In genomic region chr3R:15293005-15293877, dm6 we compare ENCODE assay signal across 3 fruit fly cellular contexts.
TF ChIP-seq lines count a peak whose summit lies in the region.

No protein-coding gene starts in this region.

TF ChIP-seq in whole organism, adult, 20 proteins besides CTCF, POLR2A, EP300 and RAD21 (continued from another document):
- TF ChIP-seq toe (GFP tag; optimal IDR thresholded peaks at IDR 0.05; lab: Kevin White, UChicago): no peak

TF ChIP-seq in whole organism, embryonic, 481 proteins besides CTCF, POLR2A, EP300 and RAD21 (continued from another document and continues in another):
- peak; percentile 15 for TF ChIP-seq CG6765 (GFP tag; optimal IDR thresholded peaks at IDR 0.05; lab: Kevin White, UChicago)
- peak; percentile 84 for TF ChIP-seq D19A (tag; optimal IDR thresholded peaks at IDR 0.05; lab: Kevin White, UChicago)
- no peak for TF ChIP-seq CG1647 (GFP tag; optimal IDR thresholded peaks at IDR 0.05; lab: Kevin White, UChicago)
- TF ChIP-seq corto (GFP tag; optimal IDR thresholded peaks at IDR 0.05; lab: Kevin White, UChicago): peak; percentile 4
- peak; percentile 42 for TF ChIP-seq nmo (GFP tag; optimal IDR thresholded peaks at IDR 0.05; lab: Kevin White, UChicago)
- peak; percentile 19 for TF ChIP-seq CG10147 (GFP tag; optimal IDR thresholded peaks at IDR 0.05; lab: Kevin White, UChicago)
- peak; percentile 43 for TF ChIP-seq CG3281 (GFP tag; optimal IDR thresholded peaks at IDR 0.05; lab: Kevin White, UChicago)
- peak; percentile 15 to 45 for TF ChIP-seq Trl (optimal IDR thresholded peaks at IDR 0.05; lab: Kevin White, UChicago)
- TF ChIP-seq Trl (GFP tag; optimal IDR thresholded peaks at IDR 0.05; lab: Kevin White, UChicago): no peak
- TF ChIP-seq ind (GFP tag; optimal IDR thresholded peaks at IDR 0.05; lab: Kevin White, UChicago): peak; percentile 12
- peak; percentile 13 for TF ChIP-seq Dek (tag; optimal IDR thresholded peaks at IDR 0.05; lab: Kevin White, UChicago)
- TF ChIP-seq Fer3 (tag; optimal IDR thresholded peaks at IDR 0.05; lab: Kevin White, UChicago): peak; percentile 3
- peak; percentile 53 for TF ChIP-seq D19B (GFP tag; optimal IDR thresholded peaks at IDR 0.05; lab: Kevin White, UChicago)
- peak in 2 of 3 experiments; percentile 8 to 11 for TF ChIP-seq Stat92E (GFP tag; optimal IDR thresholded peaks at IDR 0.05; lab: Kevin White, UChicago)
- peak; percentile 10 for TF ChIP-seq lbe (GFP tag; optimal IDR thresholded peaks at IDR 0.05; lab: Kevin White, UChicago)
- peak; percentile 6 for TF ChIP-seq CG9727 (GFP tag; optimal IDR thresholded peaks at IDR 0.05; lab: Kevin White, UChicago)
- no peak for TF ChIP-seq sob (GFP tag; IDR thresholded peaks at IDR 0.05; lab: Robert Waterston, UW)
- TF ChIP-seq sd (tag; optimal IDR thresholded peaks at IDR 0.05; lab: Kevin White, UChicago): peak; percentile 82
- TF ChIP-seq pita (GFP tag; optimal IDR thresholded peaks at IDR 0.05; lab: Kevin White, UChicago): no peak
- peak; percentile 39 for TF ChIP-seq bcd (GFP tag; optimal IDR thresholded peaks at IDR 0.05; lab: Kevin White, UChicago)
- no peak for TF ChIP-seq CG14965 (GFP tag; optimal IDR thresholded peaks at IDR 0.05; lab: Kevin White, UChicago; ENCODE audit: borderline replicate concordance)
- TF ChIP-seq CG13296 (GFP tag; optimal IDR thresholded peaks at IDR 0.05; lab: Kevin White, UChicago): no peak
- no peak for TF ChIP-seq Fer2 (tag; optimal IDR thresholded peaks at IDR 0.05; lab: Kevin White, UChicago)
- peak; percentile 70 for TF ChIP-seq nom (GFP tag; optimal IDR thresholded peaks at IDR 0.05; lab: Kevin White, UChicago)
- TF ChIP-seq Drgx (GFP tag; IDR thresholded peaks at IDR 0.05; lab: Robert Waterston, UW): no peak
- TF ChIP-seq Asciz (GFP tag; optimal IDR thresholded peaks at IDR 0.05; lab: Kevin White, UChicago): peak; percentile 38
- TF ChIP-seq fd96Cb (tag; optimal IDR thresholded peaks at IDR 0.05; lab: Kevin White, UChicago): peak; percentile 25
- peak; percentile 29 for TF ChIP-seq Sox100B (GFP tag; optimal IDR thresholded peaks at IDR 0.05; lab: Kevin White, UChicago)
- peak; percentile 4 for TF ChIP-seq Bteb2 (GFP tag; optimal IDR thresholded peaks at IDR 0.05; lab: Kevin White, UChicago)
- TF ChIP-seq Blimp-1 (GFP tag; optimal IDR thresholded peaks at IDR 0.05; lab: Kevin White, UChicago): peak; percentile 23
- TF ChIP-seq phol (tag; optimal IDR thresholded peaks at IDR 0.05; lab: Kevin White, UChicago): peak; percentile 51
- TF ChIP-seq gsb-n (tag; optimal IDR thresholded peaks at IDR 0.05; lab: Kevin White, UChicago): peak; percentile 46
- peak in 1 of 2 experiments; percentile 18 for TF ChIP-seq Hr51 (GFP tag; optimal IDR thresholded peaks at IDR 0.05; lab: Kevin White, UChicago)
- peak; percentile 50 for TF ChIP-seq Sox102F (GFP tag; optimal IDR thresholded peaks at IDR 0.05; lab: Kevin White, UChicago)
- peak; percentile 41 for TF ChIP-seq CG17359 (tag; optimal IDR thresholded peaks at IDR 0.05; lab: Kevin White, UChicago)
- peak; percentile 10 for TF ChIP-seq CG8388 (GFP tag; optimal IDR thresholded peaks at IDR 0.05; lab: Kevin White, UChicago)
- TF ChIP-seq CG7839 (tag; optimal IDR thresholded peaks at IDR 0.05; lab: Kevin White, UChicago): peak; percentile 59
- peak; percentile 25 for TF ChIP-seq pnt (GFP tag; optimal IDR thresholded peaks at IDR 0.05; lab: Kevin White, UChicago)
- peak; percentile 44 for TF ChIP-seq sqz (GFP tag; optimal IDR thresholded peaks at IDR 0.05; lab: Kevin White, UChicago)
- peak; percentile 33 for TF ChIP-seq Meics (GFP tag; optimal IDR thresholded peaks at IDR 0.05; lab: Kevin White, UChicago)
- peak; percentile 58 for TF ChIP-seq gem (tag; optimal IDR thresholded peaks at IDR 0.05; lab: Kevin White, UChicago)
- TF ChIP-seq hkb (optimal IDR thresholded peaks at IDR 0.05; lab: Kevin White, UChicago): no peak
- peak; percentile 20; the same call in 1 of the 2 replicates for TF ChIP-seq hkb (GFP tag; IDR thresholded peaks at IDR 0.05; lab: Robert Waterston, UW)
- no peak for TF ChIP-seq CG15696 (tag; optimal IDR thresholded peaks at IDR 0.05; lab: Kevin White, UChicago)
- peak; percentile 29 for TF ChIP-seq CG13624 (GFP tag; optimal IDR thresholded peaks at IDR 0.05; lab: Kevin White, UChicago)
- TF ChIP-seq Optix (GFP tag; IDR thresholded peaks at IDR 0.05; lab: Robert Waterston, UW): no peak
- TF ChIP-seq Med (GFP tag; lab: Kevin White, UChicago): peak; percentile 81
- TF ChIP-seq Lhr (GFP tag; optimal IDR thresholded peaks at IDR 0.05; lab: Kevin White, UChicago): no peak
- TF ChIP-seq lab (GFP tag; optimal IDR thresholded peaks at IDR 0.05; lab: Kevin White, UChicago): peak; percentile 17
- TF ChIP-seq CG9817 (tag; optimal IDR thresholded peaks at IDR 0.05; lab: Kevin White, UChicago): peak; percentile 5
- no peak for TF ChIP-seq so (GFP tag; IDR thresholded peaks at IDR 0.05; lab: Robert Waterston, UW)
- no peak for TF ChIP-seq CG8290 (GFP tag; optimal IDR thresholded peaks at IDR 0.05; lab: Kevin White, UChicago)
- no peak for TF ChIP-seq CG8290 (tag; optimal IDR thresholded peaks at IDR 0.05; lab: Kevin White, UChicago)
- peak; percentile 77 for TF ChIP-seq sens (GFP tag; lab: Kevin White, UChicago)
- 0 out of 2 replicates have a peak, but pooled peaks have one; percentile 15 for TF ChIP-seq HLH3B (GFP tag; IDR thresholded peaks at IDR 0.05; lab: Robert Waterston, UW)
- TF ChIP-seq zfh2 (GFP tag; optimal IDR thresholded peaks at IDR 0.05; lab: Kevin White, UChicago): peak; percentile 32
- TF ChIP-seq lilli (GFP tag; optimal IDR thresholded peaks at IDR 0.05; lab: Kevin White, UChicago): no peak
- TF ChIP-seq pum (GFP tag; optimal IDR thresholded peaks at IDR 0.05; lab: Kevin White, UChicago): peak; percentile 20
- TF ChIP-seq CG7556 (GFP tag; optimal IDR thresholded peaks at IDR 0.05; lab: Kevin White, UChicago): peak; percentile 26
- peak; percentile 11 for TF ChIP-seq CG4424 (GFP tag; optimal IDR thresholded peaks at IDR 0.05; lab: Kevin White, UChicago)
- TF ChIP-seq psq (GFP tag; optimal IDR thresholded peaks at IDR 0.05; lab: Kevin White, UChicago): peak; percentile 51
- TF ChIP-seq CG34422 (GFP tag; IDR thresholded peaks at IDR 0.05; lab: Robert Waterston, UW): no peak
- TF ChIP-seq HHEX (GFP tag; optimal IDR thresholded peaks at IDR 0.05; lab: Kevin White, UChicago): peak; percentile 7
- TF ChIP-seq cas (GFP tag; IDR thresholded peaks at IDR 0.05; lab: Robert Waterston, UW): no peak
- peak; percentile 17 for TF ChIP-seq CG13424 (tag; optimal IDR thresholded peaks at IDR 0.05; lab: Kevin White, UChicago)
- peak; percentile 1 for TF ChIP-seq CG15269 (tag; optimal IDR thresholded peaks at IDR 0.05; lab: Kevin White, UChicago)

TF ChIP-seq in whole organism, prepupa, 60 proteins besides CTCF, POLR2A, EP300 and RAD21 (continued from another document):
- TF ChIP-seq fd59A (GFP tag; optimal IDR thresholded peaks at IDR 0.05; lab: Kevin White, UChicago): no peak
- no peak for TF ChIP-seq CG32006 (GFP tag; optimal IDR thresholded peaks at IDR 0.05; lab: Kevin White, UChicago)
- peak; percentile 18 for TF ChIP-seq Eip93F (GFP tag; optimal IDR thresholded peaks at IDR 0.05; lab: Kevin White, UChicago)
- TF ChIP-seq Sox14 (GFP tag; optimal IDR thresholded peaks at IDR 0.05; lab: Kevin White, UChicago): no peak
- TF ChIP-seq lz (GFP tag; optimal IDR thresholded peaks at IDR 0.05; lab: Kevin White, UChicago): peak; percentile 60
- peak; percentile 38 for TF ChIP-seq topi (GFP tag; optimal IDR thresholded peaks at IDR 0.05; lab: Kevin White, UChicago)
- TF ChIP-seq CG3032 (tag; optimal IDR thresholded peaks at IDR 0.05; lab: Kevin White, UChicago): no peak
- peak; percentile 33 for TF ChIP-seq CG34406 (GFP tag; optimal IDR thresholded peaks at IDR 0.05; lab: Kevin White, UChicago)
- peak; percentile 66 for TF ChIP-seq esn (GFP tag; optimal IDR thresholded peaks at IDR 0.05; lab: Kevin White, UChicago)
- no peak for TF ChIP-seq CG10669 (GFP tag; optimal IDR thresholded peaks at IDR 0.05; lab: Kevin White, UChicago)
- peak; percentile 1 for TF ChIP-seq CG9139 (GFP tag; optimal IDR thresholded peaks at IDR 0.05; lab: Kevin White, UChicago)
- TF ChIP-seq CG6163 (GFP tag; IDR thresholded peaks at IDR 0.05; lab: Robert Waterston, UW): peak; percentile 22; the same call in 1 of the 3 replicates
- TF ChIP-seq OdsH (GFP tag; optimal IDR thresholded peaks at IDR 0.05; lab: Kevin White, UChicago): no peak
- no peak for TF ChIP-seq CG15336 (GFP tag; IDR thresholded peaks at IDR 0.05; lab: Robert Waterston, UW)
- TF ChIP-seq CG10631 (GFP tag; optimal IDR thresholded peaks at IDR 0.05; lab: Kevin White, UChicago): no peak
- TF ChIP-seq CG7368 (GFP tag; optimal IDR thresholded peaks at IDR 0.05; lab: Kevin White, UChicago): no peak
- no peak for TF ChIP-seq CG6276 (GFP tag; optimal IDR thresholded peaks at IDR 0.05; lab: Kevin White, UChicago)
- peak; percentile 68 for TF ChIP-seq Met (GFP tag; optimal IDR thresholded peaks at IDR 0.05; lab: Kevin White, UChicago)
- TF ChIP-seq CG4318 (GFP tag; optimal IDR thresholded peaks at IDR 0.05; lab: Kevin White, UChicago): no peak
- peak; percentile 48 for TF ChIP-seq vri (GFP tag; optimal IDR thresholded peaks at IDR 0.05; lab: Kevin White, UChicago)
- TF ChIP-seq Sox102F (GFP tag; optimal IDR thresholded peaks at IDR 0.05; lab: Kevin White, UChicago): peak; percentile 52
- TF ChIP-seq CG11762 (GFP tag; optimal IDR thresholded peaks at IDR 0.05; lab: Kevin White, UChicago; ENCODE audit: insufficient read depth): no peak
- TF ChIP-seq svp (GFP tag; lab: Kevin White, UChicago): no peak
- peak; percentile 8 for TF ChIP-seq fd85E (GFP tag; optimal IDR thresholded peaks at IDR 0.05; lab: Kevin White, UChicago)
- TF ChIP-seq CG6854 (GFP tag; optimal IDR thresholded peaks at IDR 0.05; lab: Kevin White, UChicago): no peak
- no peak for TF ChIP-seq Lpt (GFP tag; optimal IDR thresholded peaks at IDR 0.05; lab: Kevin White, UChicago)
- peak; percentile 23 for TF ChIP-seq CG11902 (GFP tag; optimal IDR thresholded peaks at IDR 0.05; lab: Kevin White, UChicago)
TF ChIP-seq in whole organism, prepupa: peak in this region for 20.
